Worm (Caenorhabditis elegans): ENCODE measurements around the gene rps-16.

ce11 chrV:14993620-14994019, 6.7 kb downstream of the rps-16 start, which contains the start of gene fil-1:
- TF ChIP-seq fkh-10 (GFP tag; optimal IDR thresholded peaks at IDR 0.05) (no peak), nhr-11 (tag; optimal IDR thresholded peaks at IDR 0.05) (no peak), fos-1 (tag; optimal IDR thresholded peaks at IDR 0.05) (no peak), jun-1 (tag; optimal IDR thresholded peaks at IDR 0.05) (no peak), tbx-2 (tag; optimal IDR thresholded peaks at IDR 0.05) (no peak), elt-1 (tag; optimal IDR thresholded peaks at IDR 0.05) (no peak), snpc-4 (tag; optimal IDR thresholded peaks at IDR 0.05) (no peak), ceh-82 (tag; optimal IDR thresholded peaks at IDR 0.05) (no peak), nhr-12 (tag; optimal IDR thresholded peaks at IDR 0.05) (no peak), lin-15B (tag; optimal IDR thresholded peaks at IDR 0.05) (no peak), sea-2 (GFP tag; optimal IDR thresholded peaks at IDR 0.05) (no peak), zag-1 (tag; optimal IDR thresholded peaks at IDR 0.05) (no peak), ztf-11 (tag; optimal IDR thresholded peaks at IDR 0.05) (no peak), nhr-28 (tag; optimal IDR thresholded peaks at IDR 0.05) (no peak)

All from whole organism, L3 larva.